Worm (Caenorhabditis elegans): ENCODE results near the gene ZK622.1.

ce11 chrII:5332345-5333124 lies 38.9 kb downstream of the ZK622.1 start:
- TF ChIP-seq snpc-1.3 (tag; optimal IDR thresholded peaks at IDR 0.05; ENCODE audit: insufficient read depth): no peak
- no peak for TF ChIP-seq rpc-1 (optimal IDR thresholded peaks at IDR 0.05)
- TF ChIP-seq rpc-1 (tag; optimal IDR thresholded peaks at IDR 0.05): no peak
